Worm (Caenorhabditis elegans) whole organism, dauer: ENCODE measurements around the gene F35H10.5.

Experiments
- unc-62 ChIP-seq: sonication (generic microtip); optimal IDR thresholded peaks from 2 replicates; lab custom pipeline; 2017; ENCODE audit warnings: missing biosample characterization, missing genetic modification reagents, missing genetic modification characterization

Gene F35H10.5

ce11 chrIV:8332526-8332925 lies 32.0 kb downstream of the F35H10.5 start, which contains the start of gene lys-10:
Gene lys-10, plus strand, starts transcription at chrIV:8332826.
- TF ChIP-seq unc-62 (GFP tag; lab: Kevin White, UChicago) = no peak

- TF ChIP-seq unc-62 (GFP tag; lab: Kevin White, UChicago) = no peak
These were observed 32.5 kb downstream of the F35H10.5 start for ce11 chrIV:8333034-8333433.

DNA sequence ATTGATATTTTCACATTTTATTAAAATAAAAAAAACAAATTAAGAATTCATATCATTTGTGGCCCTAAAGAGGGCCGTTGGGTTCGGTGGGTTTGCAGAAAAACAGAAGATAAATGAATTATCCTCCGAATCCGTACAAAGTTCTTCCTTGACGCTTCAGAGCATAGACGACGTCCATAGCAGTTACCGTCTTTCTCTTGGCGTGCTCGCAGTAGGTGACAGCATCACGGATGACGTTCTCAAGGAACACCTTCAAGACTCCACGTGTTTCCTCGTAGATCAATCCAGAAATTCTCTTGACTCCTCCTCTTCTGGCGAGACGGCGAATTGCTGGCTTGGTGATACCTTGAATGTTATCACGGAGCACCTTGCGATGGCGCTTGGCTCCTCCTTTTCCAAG lies 33.0 kb downstream of the F35H10.5 start:
- no peak for TF ChIP-seq unc-62 (GFP tag; lab: Kevin White, UChicago)

DNA sequence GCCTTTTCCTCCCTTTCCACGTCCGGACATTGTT lies 33.2 kb downstream of the F35H10.5 start, which contains the start of gene his-31:
TSS of gene his-31 (minus strand) at position 30 of the 34 bp plus-strand sequence.
- no peak for TF ChIP-seq unc-62 (GFP tag; lab: Kevin White, UChicago)

DNA sequence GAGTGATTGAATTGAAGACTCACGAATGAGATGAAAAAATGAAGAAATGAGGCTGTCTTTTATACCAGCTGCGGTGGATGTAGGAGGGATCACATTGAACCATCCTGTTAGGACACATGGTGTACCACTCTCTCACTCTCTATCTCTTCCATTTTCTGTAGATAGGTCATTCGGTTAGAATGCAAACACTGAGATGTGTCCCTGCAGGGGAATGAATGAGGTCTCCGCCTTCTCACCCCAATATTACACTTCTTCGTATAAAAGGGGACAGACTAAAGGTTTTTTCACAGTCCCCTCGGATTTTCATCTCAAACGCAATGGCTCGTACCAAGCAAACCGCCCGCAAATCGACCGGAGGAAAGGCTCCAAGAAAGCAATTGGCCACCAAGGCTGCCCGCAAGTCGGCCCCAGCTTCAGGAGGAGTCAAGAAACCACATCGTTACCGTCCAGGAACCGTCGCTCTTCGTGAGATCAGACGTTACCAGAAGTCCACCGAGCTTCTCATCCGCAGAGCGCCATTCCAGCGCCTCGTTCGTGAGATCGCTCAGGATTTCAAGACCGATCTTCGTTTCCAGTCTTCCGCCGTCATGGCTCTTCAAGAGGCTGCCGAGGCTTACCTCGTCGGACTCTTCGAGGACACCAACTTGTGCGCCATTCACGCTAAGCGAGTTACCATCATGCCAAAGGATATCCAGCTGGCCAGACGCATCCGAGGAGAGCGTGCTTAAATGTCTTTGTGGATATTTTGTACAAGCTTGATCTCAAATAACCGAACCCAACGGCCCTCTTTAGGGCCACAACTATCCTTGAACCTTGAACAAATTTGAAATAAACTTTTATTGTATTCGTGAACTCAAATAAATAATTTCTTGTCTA lies 33.7 kb downstream of the F35H10.5 start, which contains the start of gene his-32:
TSS of gene his-32 (plus strand) at position 318 of the 876 bp plus-strand sequence.
- no peak for TF ChIP-seq unc-62 (GFP tag; lab: Kevin White, UChicago)

ce11 chrIV:8339636-8340035 lies 39.1 kb downstream of the F35H10.5 start, which contains the start of gene lgc-6:
Gene lgc-6, plus strand, starts transcription at chrIV:8339936.
- no peak for TF ChIP-seq unc-62 (GFP tag; lab: Kevin White, UChicago)

DNA sequence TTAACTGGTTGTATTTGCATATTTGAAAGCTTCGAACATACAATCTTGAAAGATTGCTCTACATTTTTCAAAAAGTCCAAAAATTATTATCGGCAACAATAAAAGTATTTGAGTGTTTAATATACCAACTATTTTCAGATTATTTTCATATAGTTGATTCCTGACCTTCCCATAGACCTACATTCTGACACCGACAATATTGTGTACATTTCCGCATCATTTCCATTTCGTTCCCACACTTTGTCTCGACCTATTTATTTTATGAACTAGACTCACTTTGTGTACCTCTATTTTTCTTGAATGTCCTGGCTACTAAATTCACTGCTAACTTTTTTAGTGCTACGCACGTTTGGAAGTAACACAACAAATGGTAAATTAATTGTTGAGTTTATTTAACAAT lies 41.8 kb downstream of the F35H10.5 start, which contains the start of gene lgc-5:
TSS of gene lgc-5 (plus strand) at position 301 of the 400 bp plus-strand sequence.
- no peak for TF ChIP-seq unc-62 (GFP tag; lab: Kevin White, UChicago)

- TF ChIP-seq unc-62 (GFP tag; lab: Kevin White, UChicago) = no peak
These were observed 45.0 kb downstream of the F35H10.5 start, which contains the start of gene F17E9.5 for ce11 chrIV:8345518-8345917. Gene F17E9.5, plus strand, starts transcription at chrIV:8345818.

ce11 chrIV:8347051-8347450 lies 46.5 kb downstream of the F35H10.5 start, which contains the start of the genes F17E9.18 and F17E9.15:
Gene F17E9.18, minus strand, starts transcription at chrIV:8347151.
Gene F17E9.15, plus strand, starts transcription at chrIV:8347418.
- TF ChIP-seq unc-62 (GFP tag; lab: Kevin White, UChicago) = no peak

DNA sequence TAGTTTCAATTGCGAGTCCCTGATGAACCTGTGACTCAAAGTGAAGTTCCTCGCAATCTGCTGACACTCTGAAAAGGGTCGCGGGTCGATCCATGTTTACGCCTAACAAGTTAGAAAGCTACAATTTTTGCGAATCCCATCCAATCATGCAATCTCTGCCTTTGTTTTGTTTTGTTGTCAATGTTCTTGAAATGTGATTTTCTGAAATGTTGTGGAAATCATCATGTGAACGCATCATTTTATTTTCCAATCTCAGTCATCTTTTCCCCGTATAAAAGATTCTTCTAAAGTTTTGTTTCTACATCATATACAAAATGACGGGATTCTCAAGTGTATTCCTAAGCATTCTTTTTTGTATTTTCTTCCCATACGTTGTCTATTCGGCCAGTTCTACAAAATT lies 47.5 kb downstream of the F35H10.5 start, which contains the start of gene F17E9.4:
TSS of gene F17E9.4 (plus strand) at position 301 of the 400 bp plus-strand sequence.
- no peak for TF ChIP-seq unc-62 (GFP tag; lab: Kevin White, UChicago)
